Worm (Caenorhabditis elegans): Measurements from ENCODE around the gene M03F8.6.

The M03F8.6 gene

DNA sequence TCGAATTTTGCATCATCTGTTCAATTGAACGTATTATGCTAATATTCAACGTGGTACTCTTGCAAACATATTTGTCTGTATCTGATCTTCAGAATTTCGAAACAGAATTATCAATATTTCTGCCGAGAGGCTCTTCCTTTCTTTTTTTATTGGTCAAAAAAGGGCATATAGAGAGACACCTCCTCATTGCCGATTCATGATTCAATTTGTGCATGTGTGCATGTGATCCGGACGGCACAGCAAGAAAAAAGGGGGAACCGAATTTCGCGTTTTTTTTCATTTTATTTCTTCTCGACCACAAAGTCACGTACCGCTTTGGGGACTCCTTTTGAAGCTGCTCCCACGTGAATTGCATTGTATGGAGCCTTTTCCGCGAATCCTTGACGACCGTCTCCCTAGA lies 6.9 kb upstream of the M03F8.6 start, which contains the start of gene mcp-1:
Gene mcp-1, plus strand, starts transcription at position 292 of the 400 bp plus-strand sequence.
- TF ChIP-seq ceh-83 (GFP tag; optimal IDR thresholded peaks at IDR 0.05), result no peak
- TF ChIP-seq ham-2 (GFP tag; optimal IDR thresholded peaks at IDR 0.05), result no peak

DNA sequence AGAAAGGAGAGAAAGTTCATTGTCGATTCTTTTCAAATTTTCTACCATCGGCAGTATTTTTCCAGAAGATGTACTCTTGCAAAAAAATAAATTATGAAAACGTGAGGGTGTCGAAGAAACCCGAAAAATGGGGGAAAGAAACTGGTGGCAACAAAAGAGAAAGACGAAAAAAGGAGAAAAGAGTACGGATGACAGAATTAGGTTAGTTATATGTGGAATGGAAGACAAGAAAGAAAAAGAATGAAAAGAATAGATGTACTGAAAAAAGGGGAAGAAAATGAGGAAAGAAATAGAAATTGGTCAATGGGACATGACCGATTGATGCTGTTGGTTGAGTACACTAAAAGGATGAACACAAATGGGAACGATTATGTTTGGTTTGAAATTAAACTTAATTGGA lies 980 bp upstream of the M03F8.6 start:
- no peak for TF ChIP-seq M03D4.4 (tag; optimal IDR thresholded peaks at IDR 0.05)
- TF ChIP-seq unc-62 (GFP tag; optimal IDR thresholded peaks at IDR 0.05), result no peak
- TF ChIP-seq nhr-237 (tag; optimal IDR thresholded peaks at IDR 0.05), result no peak
- peak; percentile 69 for TF ChIP-seq ces-1 (GFP tag; optimal IDR thresholded peaks at IDR 0.05)
- no peak for TF ChIP-seq mep-1 (tag; optimal IDR thresholded peaks at IDR 0.05)
- no peak for TF ChIP-seq pha-4 (tag; optimal IDR thresholded peaks at IDR 0.05)

DNA sequence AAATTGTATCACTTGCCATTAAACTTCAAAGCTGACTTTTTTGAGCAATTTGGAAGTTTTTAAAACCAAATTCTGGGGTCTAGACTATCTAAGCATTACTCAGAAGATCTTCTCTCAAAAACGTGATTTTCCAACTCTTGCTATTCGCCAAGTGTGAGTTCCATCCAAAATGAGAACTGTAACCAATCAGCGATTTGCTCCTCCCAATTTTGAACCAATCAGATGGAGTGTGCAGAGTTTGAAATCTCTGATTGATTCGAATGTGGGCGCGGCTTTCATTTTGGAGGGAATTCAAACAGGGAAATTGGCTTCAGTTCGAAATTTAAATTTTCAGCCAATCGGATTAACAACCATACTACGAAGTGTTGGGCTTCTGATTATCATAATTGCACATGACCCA lies 1.6 kb downstream of the M03F8.6 start:
- TF ChIP-seq M03D4.4 (tag; optimal IDR thresholded peaks at IDR 0.05) (no peak), ces-1 (GFP tag; optimal IDR thresholded peaks at IDR 0.05) (no peak), sptf-1 (tag; optimal IDR thresholded peaks at IDR 0.05) (no peak), hlh-1 (tag; optimal IDR thresholded peaks at IDR 0.05) (no peak), drap-1 (GFP tag; optimal IDR thresholded peaks at IDR 0.05) (no peak), lin-13 (tag; optimal IDR thresholded peaks at IDR 0.05) (no peak), nhr-28 (tag; optimal IDR thresholded peaks at IDR 0.05) (no peak)

DNA sequence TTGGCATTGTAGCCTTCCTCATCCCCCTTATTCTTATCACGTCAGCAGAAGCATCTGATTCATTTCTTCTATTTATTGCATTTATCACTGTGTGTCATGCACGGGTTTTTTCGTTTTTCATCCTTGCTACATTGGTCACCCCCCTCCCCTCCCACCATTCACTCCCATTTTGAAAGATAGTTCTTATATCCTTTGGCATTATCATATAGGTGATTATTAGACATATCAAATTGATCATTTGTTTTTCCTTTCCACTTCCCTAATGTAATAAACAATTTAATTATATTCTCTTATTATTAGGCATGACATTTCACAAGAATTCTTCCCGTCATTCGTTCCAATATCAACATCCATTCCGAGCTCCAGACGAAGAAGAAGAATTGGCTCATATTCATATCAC lies 3.5 kb downstream of the M03F8.6 start, which contains the start of gene M03F8.1:
Gene M03F8.1, plus strand, starts transcription at position 301 of the 400 bp plus-strand sequence.
- TF ChIP-seq flh-1 (GFP tag; optimal IDR thresholded peaks at IDR 0.05) (no peak), ceh-39 (tag; optimal IDR thresholded peaks at IDR 0.05) (no peak), drap-1 (GFP tag; optimal IDR thresholded peaks at IDR 0.05) (no peak), nhr-76 (tag; optimal IDR thresholded peaks at IDR 0.05) (no peak), elt-1 (tag; optimal IDR thresholded peaks at IDR 0.05; ENCODE audit: borderline replicate concordance, insufficient read depth) (no peak), zip-8 (tag; optimal IDR thresholded peaks at IDR 0.05) (no peak), ham-2 (GFP tag; optimal IDR thresholded peaks at IDR 0.05) (no peak), mep-1 (tag; optimal IDR thresholded peaks at IDR 0.05) (no peak), hlh-1 (tag; optimal IDR thresholded peaks at IDR 0.05) (no peak), lsy-2 (tag; optimal IDR thresholded peaks at IDR 0.05) (no peak), mab-5 (tag; optimal IDR thresholded peaks at IDR 0.05) (no peak), tbx-8 (GFP tag; optimal IDR thresholded peaks at IDR 0.05) (no peak), elt-3 (tag; optimal IDR thresholded peaks at IDR 0.05) (no peak)

DNA sequence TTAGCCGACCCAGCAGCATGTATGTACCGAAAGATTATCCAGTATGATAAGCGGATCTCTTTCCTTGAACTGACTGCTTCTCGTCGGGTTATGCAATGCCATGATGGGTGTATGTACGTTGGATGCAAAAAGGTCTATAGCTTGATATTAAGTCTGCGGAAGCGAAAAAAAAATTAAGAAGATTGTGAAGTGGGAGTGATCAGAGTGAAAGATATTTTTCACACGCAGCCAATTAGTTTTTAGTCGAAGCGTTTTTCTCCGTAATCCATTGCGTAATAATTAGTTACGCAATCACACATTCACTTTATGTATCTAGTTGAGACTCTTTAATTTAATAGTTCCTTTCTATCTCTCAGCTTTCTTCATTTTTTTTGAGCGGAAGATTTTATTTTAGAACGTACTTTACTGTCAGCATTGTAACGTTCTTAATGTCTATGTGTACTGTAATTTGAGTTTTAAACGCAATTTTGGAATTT lies 4.9 kb downstream of the M03F8.6 start:
- TF ChIP-seq lsy-2 (tag; optimal IDR thresholded peaks at IDR 0.05) (no peak), nhr-28 (tag; optimal IDR thresholded peaks at IDR 0.05) (no peak), mep-1 (tag; optimal IDR thresholded peaks at IDR 0.05) (no peak), bed-3 (GFP tag; optimal IDR thresholded peaks at IDR 0.05) (no peak), tbx-8 (GFP tag; optimal IDR thresholded peaks at IDR 0.05) (no peak), elt-1 (tag; optimal IDR thresholded peaks at IDR 0.05; ENCODE audit: borderline replicate concordance, insufficient read depth) (peak; percentile 43), ces-1 (GFP tag; optimal IDR thresholded peaks at IDR 0.05) (no peak), nhr-237 (tag; optimal IDR thresholded peaks at IDR 0.05) (no peak), sem-2 (GFP tag; optimal IDR thresholded peaks at IDR 0.05) (no peak), ceh-43 (GFP tag; optimal IDR thresholded peaks at IDR 0.05) (no peak), zip-8 (tag; optimal IDR thresholded peaks at IDR 0.05) (peak; percentile 99), ztf-11 (tag; optimal IDR thresholded peaks at IDR 0.05) (no peak)

DNA sequence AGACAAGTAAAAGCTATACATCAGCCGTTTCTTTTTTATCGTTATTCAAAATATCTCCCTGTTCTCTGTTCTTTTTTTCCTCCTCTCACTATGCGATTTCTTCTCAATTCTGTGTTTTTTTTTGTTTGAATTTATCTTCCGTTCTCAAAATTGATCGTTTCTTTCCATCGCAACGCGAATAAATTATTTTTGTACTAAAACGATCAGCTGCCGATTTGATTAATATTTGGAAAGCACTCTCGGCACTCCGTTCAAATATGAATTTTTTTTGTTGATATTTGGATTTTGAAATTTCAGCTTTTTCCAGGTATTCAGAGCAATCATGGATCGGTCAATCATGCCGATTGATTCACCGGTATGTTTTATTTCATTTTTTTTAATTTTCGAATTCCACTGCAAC lies 11.5 kb downstream of the M03F8.6 start, which contains the start of gene pst-1:
Gene pst-1, plus strand, starts transcription at position 301 of the 400 bp plus-strand sequence.
- TF ChIP-seq ceh-43 (GFP tag; optimal IDR thresholded peaks at IDR 0.05) (no peak), nhr-12 (tag; optimal IDR thresholded peaks at IDR 0.05) (no peak), mab-5 (tag; optimal IDR thresholded peaks at IDR 0.05) (no peak)

DNA sequence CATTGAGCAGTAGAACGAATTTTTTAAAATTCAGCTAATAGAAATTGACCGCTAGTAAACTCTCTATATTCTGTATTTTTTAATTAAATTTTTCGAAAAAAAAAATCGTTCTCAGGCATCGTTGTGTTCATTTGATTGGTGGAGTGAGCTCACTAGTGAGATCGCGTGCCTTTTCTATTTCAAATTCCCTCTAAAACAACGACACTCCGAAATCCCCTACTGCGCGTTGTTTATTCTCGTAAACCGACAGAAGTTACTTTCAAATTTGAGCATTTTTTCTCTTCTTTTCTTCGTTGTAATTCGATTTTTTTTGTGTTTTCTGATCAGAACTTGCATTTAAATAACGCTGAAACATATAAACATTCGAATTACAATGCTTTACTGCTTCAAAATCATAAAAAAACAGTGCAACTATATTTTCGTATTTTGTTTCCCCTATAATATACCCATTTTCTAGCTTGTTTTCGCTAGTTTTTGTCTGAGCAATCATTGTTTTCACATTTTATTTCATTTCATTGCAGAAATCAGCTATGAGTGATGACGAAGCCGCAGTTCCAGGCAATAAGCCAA lies 15.1 kb downstream of the M03F8.6 start, which contains the start of gene syf-3:
Gene syf-3, plus strand, starts transcription at position 520 of the 570 bp plus-strand sequence.
- TF ChIP-seq ces-1 (GFP tag; optimal IDR thresholded peaks at IDR 0.05), result peak; percentile 41
- TF ChIP-seq unc-62 (GFP tag; optimal IDR thresholded peaks at IDR 0.05), result no peak
- TF ChIP-seq lsy-2 (tag; optimal IDR thresholded peaks at IDR 0.05), result peak; percentile 33
- peak; percentile 6 for TF ChIP-seq blmp-1 (tag; optimal IDR thresholded peaks at IDR 0.05)
- TF ChIP-seq elt-1 (tag; optimal IDR thresholded peaks at IDR 0.05; ENCODE audit: borderline replicate concordance, insufficient read depth), result no peak
- TF ChIP-seq ceh-83 (GFP tag; optimal IDR thresholded peaks at IDR 0.05), result no peak
- peak; percentile 15 for TF ChIP-seq pha-4 (tag; optimal IDR thresholded peaks at IDR 0.05)
- TF ChIP-seq nhr-76 (tag; optimal IDR thresholded peaks at IDR 0.05), result no peak

Data from whole organism, mixed stage, embryonic.